Worm (Caenorhabditis elegans) whole organism, L3 larva: Measurements from ENCODE around the gene F57B9.1.

Source experiments
- R02D3.7 ChIP-seq: fragments of 150-350 bp; optimal IDR thresholded peaks from 2 replicates; lab custom pipeline; 2014; ENCODE audit warnings: missing biosample characterization, missing genetic modification characterization
- ZK546.5 ChIP-seq: sonication (generic microtip); optimal IDR thresholded peaks from 2 replicates; lab custom pipeline; 2017; ENCODE audit warnings: missing biosample characterization, missing genetic modification characterization
- aly-2 ChIP-seq: fragments of 150-350 bp; optimal IDR thresholded peaks from 2 replicates; lab custom pipeline; 2014; ENCODE audit warnings: missing biosample characterization, missing genetic modification characterization
- ama-1 ChIP-seq: fragments of 150-350 bp; optimal IDR thresholded peaks from 2 replicates; lab custom pipeline; 2018
- ceh-16 ChIP-seq: sonication (generic microtip); optimal IDR thresholded peaks from 2 replicates; lab custom pipeline; 2017; ENCODE audit warnings: missing biosample characterization, missing genetic modification characterization
- ceh-28 ChIP-seq: fragments of 150-350 bp; optimal IDR thresholded peaks from 2 replicates; lab custom pipeline; 2014; ENCODE audit warnings: missing biosample characterization, missing genetic modification reagents, missing genetic modification characterization
- ceh-82 ChIP-seq: fragments of 150-350 bp; optimal IDR thresholded peaks from 2 replicates; lab custom pipeline; 2014; ENCODE audit warnings: missing biosample characterization, missing genetic modification characterization
- ceh-9 ChIP-seq: sonication (generic microtip); optimal IDR thresholded peaks from 2 replicates; lab custom pipeline; 2018; ENCODE audit warnings: missing biosample characterization, missing genetic modification characterization
- daf-12 ChIP-seq: fragments of 150-350 bp; optimal IDR thresholded peaks from 2 replicates; lab custom pipeline; 2014; ENCODE audit warnings: missing biosample characterization, missing genetic modification reagents, missing genetic modification characterization
- egl-27 ChIP-seq: sonication (generic microtip); optimal IDR thresholded peaks from 4 replicates; lab custom pipeline; 2017; ENCODE audit warnings: missing biosample characterization, missing genetic modification reagents, missing genetic modification characterization
- egl-5 ChIP-seq: fragments of 150-350 bp; optimal IDR thresholded peaks from 2 replicates; lab custom pipeline; 2017; ENCODE audit warnings: missing biosample characterization, missing genetic modification reagents, missing genetic modification characterization, inconsistent platforms
- elt-1 ChIP-seq: fragments of 150-350 bp; optimal IDR thresholded peaks from 2 replicates; lab custom pipeline; 2014; ENCODE audit warnings: missing biosample characterization, missing genetic modification characterization
- elt-2 ChIP-seq: sonication (generic microtip); optimal IDR thresholded peaks from 2 replicates; lab custom pipeline; 2016; ENCODE audit warnings: missing genetic modification reagents, mild to moderate bottlenecking, missing genetic modification characterization, missing compliant biosample characterization
- elt-3 ChIP-seq, 3 experiments: fragments of 150-350 bp in 1 of 3; sonication (generic microtip) in 2 of 3; optimal IDR thresholded peaks; 2 replicates in 2 of 3; 4 replicates in 1 of 3; lab custom pipeline; 2014 to 2017; ENCODE audit warnings: missing biosample characterization in 3 of 3, missing genetic modification characterization in 3 of 3
- fkh-10 ChIP-seq: sonication (generic microtip); optimal IDR thresholded peaks from 2 replicates; lab custom pipeline; 2017; ENCODE audit warnings: missing biosample characterization, missing genetic modification reagents, missing genetic modification characterization
- fkh-2 ChIP-seq: fragments of 150-350 bp; optimal IDR thresholded peaks from 2 replicates; lab custom pipeline; 2014; ENCODE audit warnings: missing biosample characterization, missing genetic modification reagents, missing genetic modification characterization
- fos-1 ChIP-seq: fragments of 150-350 bp; optimal IDR thresholded peaks from 2 replicates; lab custom pipeline; 2014; ENCODE audit warnings: missing biosample characterization, missing genetic modification characterization
- hmg-11 ChIP-seq: sonication (generic microtip); optimal IDR thresholded peaks from 2 replicates; lab custom pipeline; 2016; ENCODE audit warnings: missing genetic modification characterization, missing compliant biosample characterization
- jun-1 ChIP-seq: fragments of 150-350 bp; optimal IDR thresholded peaks from 2 replicates; lab custom pipeline; 2014; ENCODE audit warnings: missing biosample characterization, missing genetic modification reagents, missing genetic modification characterization
- lin-15B ChIP-seq: fragments of 150-350 bp; optimal IDR thresholded peaks from 2 replicates; lab custom pipeline; 2014; ENCODE audit warnings: missing biosample characterization, missing genetic modification characterization
- lin-39 ChIP-seq: fragments of 150-350 bp; optimal IDR thresholded peaks from 2 replicates; lab custom pipeline; 2018; ENCODE audit warnings: missing biosample characterization, missing genetic modification reagents, missing genetic modification characterization
- mdl-1 ChIP-seq: fragments of 150-350 bp; optimal IDR thresholded peaks from 2 replicates; lab custom pipeline; 2014; ENCODE audit warnings: missing biosample characterization, missing genetic modification characterization
- mml-1 ChIP-seq: fragments of 150-350 bp; sonication (generic microtip); optimal IDR thresholded peaks from 3 replicates; lab custom pipeline; 2014; ENCODE audit warnings: missing biosample characterization, missing genetic modification characterization
- nfya-1 ChIP-seq: sonication (generic microtip); optimal IDR thresholded peaks from 2 replicates; lab custom pipeline; 2017; ENCODE audit warnings: missing genetic modification characterization, mild to moderate bottlenecking, missing compliant biosample characterization, antibody characterized with exemption, moderate library complexity; ENCODE audit not compliant: insufficient read depth
- nhr-11 ChIP-seq: fragments of 150-350 bp; optimal IDR thresholded peaks from 2 replicates; lab custom pipeline; 2014; ENCODE audit warnings: missing biosample characterization, missing genetic modification characterization
- nhr-12 ChIP-seq: fragments of 150-350 bp; optimal IDR thresholded peaks from 2 replicates; lab custom pipeline; 2014; ENCODE audit warnings: missing biosample characterization, missing genetic modification characterization
- nhr-23 ChIP-seq: fragments of 150-350 bp; optimal IDR thresholded peaks from 2 replicates; lab custom pipeline; 2014; ENCODE audit warnings: missing biosample characterization, missing genetic modification reagents, missing genetic modification characterization
- nhr-237 ChIP-seq: fragments of 150-350 bp; optimal IDR thresholded peaks from 2 replicates; lab custom pipeline; 2014; ENCODE audit warnings: missing biosample characterization, missing genetic modification characterization
- nhr-25 ChIP-seq: sonication (generic microtip); optimal IDR thresholded peaks from 2 replicates; lab custom pipeline; 2017; ENCODE audit warnings: missing biosample characterization, missing genetic modification characterization
- nhr-28 ChIP-seq: fragments of 150-350 bp; optimal IDR thresholded peaks from 2 replicates; lab custom pipeline; 2014; ENCODE audit warnings: missing biosample characterization, missing genetic modification characterization
- nhr-43 ChIP-seq: sonication (generic microtip); optimal IDR thresholded peaks from 2 replicates; lab custom pipeline; 2016; ENCODE audit warnings: mild to moderate bottlenecking, missing genetic modification characterization, missing compliant biosample characterization; ENCODE audit not compliant: poor library complexity, severe bottlenecking
- nhr-67 ChIP-seq: fragments of 150-350 bp; optimal IDR thresholded peaks from 2 replicates; lab custom pipeline; 2014; ENCODE audit warnings: missing biosample characterization, missing genetic modification characterization
- nhr-76 ChIP-seq: fragments of 150-350 bp; sonication (generic microtip); optimal IDR thresholded peaks from 5 replicates; lab custom pipeline; 2014; ENCODE audit warnings: missing biosample characterization, missing genetic modification characterization
- nhr-77 ChIP-seq: fragments of 150-350 bp; optimal IDR thresholded peaks from 2 replicates; lab custom pipeline; 2014; ENCODE audit warnings: missing biosample characterization, missing genetic modification characterization
- pha-4 ChIP-seq: fragments of 150-350 bp; optimal IDR thresholded peaks from 2 replicates; lab custom pipeline; 2014; ENCODE audit warnings: missing biosample characterization, missing genetic modification reagents, missing genetic modification characterization
- pqm-1 ChIP-seq: fragments of 150-350 bp; optimal IDR thresholded peaks from 2 replicates; lab custom pipeline; 2017; ENCODE audit warnings: missing biosample characterization, missing genetic modification characterization, inconsistent platforms
- sea-2 ChIP-seq: fragments of 150-350 bp; sonication (generic microtip); optimal IDR thresholded peaks from 4 replicates; lab custom pipeline; 2014; ENCODE audit warnings: missing biosample characterization, missing genetic modification reagents, missing genetic modification characterization
- skn-1 ChIP-seq: fragments of 150-350 bp; optimal IDR thresholded peaks from 2 replicates; lab custom pipeline; 2014; ENCODE audit warnings: missing biosample characterization, missing genetic modification characterization
- snpc-4 ChIP-seq: fragments of 150-350 bp; optimal IDR thresholded peaks from 2 replicates; lab custom pipeline; 2014; ENCODE audit warnings: missing biosample characterization, missing genetic modification characterization
- unc-62 ChIP-seq: fragments of 150-350 bp; sonication (generic microtip); optimal IDR thresholded peaks from 4 replicates; lab custom pipeline; 2014; ENCODE audit warnings: missing biosample characterization, missing genetic modification reagents, missing genetic modification characterization
- ztf-11 ChIP-seq: fragments of 150-350 bp; optimal IDR thresholded peaks from 2 replicates; lab custom pipeline; 2014; ENCODE audit warnings: missing biosample characterization, missing genetic modification characterization
- ztf-4 ChIP-seq: fragments of 150-350 bp; optimal IDR thresholded peaks from 2 replicates; lab custom pipeline; 2014; ENCODE audit warnings: missing biosample characterization, missing genetic modification characterization

F57B9.1 gene

DNA sequence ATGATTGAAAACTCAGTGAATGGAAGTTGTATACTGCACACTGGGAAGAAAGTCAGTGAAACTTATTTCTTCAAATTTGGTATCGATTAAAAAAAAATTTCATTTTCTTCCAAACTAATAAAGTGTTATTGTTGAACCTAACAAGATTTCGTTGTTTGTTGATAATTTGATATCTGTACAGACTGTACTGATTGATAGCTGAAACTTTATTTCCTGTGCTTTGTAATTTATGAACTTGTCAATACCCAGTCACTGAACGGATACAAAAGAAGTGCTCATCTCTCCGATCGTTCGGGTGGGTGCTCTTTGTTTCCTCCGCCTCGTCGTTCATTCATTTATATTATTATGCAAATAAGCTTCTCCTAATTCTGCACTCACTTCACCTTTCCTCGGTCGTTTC lies 7.2 kb downstream of the F57B9.1 start, which contains the start of gene F31E3.12:
Gene F31E3.12 (plus strand): TSS at position 301 of the 400 bp plus-strand sequence.
- TF ChIP-seq ZK546.5 (tag; lab: Kevin White, UChicago): no peak
- no peak for TF ChIP-seq lin-15B
- TF ChIP-seq pqm-1: no peak
- no peak for TF ChIP-seq fos-1 (tag; lab: Kevin White, UChicago)
- TF ChIP-seq R02D3.7 (tag; lab: Kevin White, UChicago): no peak
- no peak for TF ChIP-seq pha-4
- TF ChIP-seq ama-1 (lab: Kevin White, UChicago): no peak
- TF ChIP-seq nhr-25: no peak
- TF ChIP-seq mml-1 (tag; lab: Kevin White, UChicago): no peak
- TF ChIP-seq ztf-11 (tag; lab: Kevin White, UChicago): no peak
- TF ChIP-seq aly-2: no peak
- no peak for TF ChIP-seq sea-2 (GFP tag; lab: Kevin White, UChicago)
- no peak for TF ChIP-seq snpc-4
- TF ChIP-seq nhr-43: no peak
- TF ChIP-seq unc-62: no peak
- no peak for TF ChIP-seq lin-39 (tag; lab: Kevin White, UChicago)

DNA sequence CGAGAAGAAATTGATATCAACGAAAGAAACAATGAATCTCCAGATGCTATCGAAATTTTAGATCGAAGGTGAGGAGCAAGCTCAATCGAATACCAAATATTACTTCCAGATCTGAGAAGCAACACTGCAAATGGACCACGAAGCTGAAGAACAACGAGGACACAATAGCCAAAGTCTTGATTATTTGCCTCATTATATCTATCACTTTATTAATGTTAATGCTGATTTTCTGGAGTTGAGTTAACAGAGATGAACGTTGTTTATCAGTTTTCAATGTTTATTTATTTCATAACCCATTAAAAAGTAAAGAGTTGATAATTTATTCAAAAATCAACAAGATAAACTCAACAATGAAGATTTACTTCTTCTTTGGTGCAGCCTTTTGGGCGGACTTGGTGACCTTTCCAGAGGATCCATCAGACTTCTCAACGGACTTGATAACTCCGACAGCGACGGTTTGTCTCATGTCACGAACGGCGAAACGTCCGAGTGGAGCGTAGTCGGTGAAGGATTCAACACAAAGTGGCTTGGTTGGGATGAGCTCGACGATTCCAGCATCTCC lies 8.0 kb downstream of the F57B9.1 start:
- peak; percentile 89 for TF ChIP-seq ama-1 (lab: Kevin White, UChicago)
- TF ChIP-seq jun-1 (tag; lab: Kevin White, UChicago): no peak
- TF ChIP-seq elt-2 (tag; lab: Kevin White, UChicago): peak; percentile 9

DNA sequence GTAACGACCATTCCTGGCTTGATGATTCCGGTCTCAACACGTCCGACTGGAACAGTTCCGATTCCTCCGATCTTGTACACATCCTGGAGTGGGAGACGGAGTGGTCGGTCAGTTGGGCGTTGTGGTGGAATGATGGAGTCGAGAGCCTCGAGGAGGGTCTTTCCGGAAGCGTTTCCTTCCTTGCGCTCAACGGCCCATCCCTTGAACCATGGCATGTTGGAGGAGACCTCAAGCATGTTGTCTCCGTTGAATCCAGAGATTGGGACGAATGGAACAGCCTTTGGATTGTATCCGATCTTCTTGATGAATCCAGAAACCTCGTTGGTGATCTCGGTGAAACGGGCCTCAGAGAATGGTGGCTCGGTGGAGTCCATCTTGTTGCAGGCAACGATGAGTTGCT lies 8.9 kb downstream of the F57B9.1 start:
- no peak for TF ChIP-seq nhr-12 (tag; lab: Kevin White, UChicago)
- no peak for TF ChIP-seq ama-1 (lab: Kevin White, UChicago)
- no peak for TF ChIP-seq jun-1 (tag; lab: Kevin White, UChicago)
- no peak for TF ChIP-seq ztf-11 (tag; lab: Kevin White, UChicago)
- no peak for TF ChIP-seq pha-4
- TF ChIP-seq unc-62: no peak
- TF ChIP-seq lin-39 (tag; lab: Kevin White, UChicago): no peak
- TF ChIP-seq ceh-82 (tag; lab: Kevin White, UChicago): no peak
- TF ChIP-seq fkh-2 (tag; lab: Kevin White, UChicago): no peak
- TF ChIP-seq pqm-1: no peak
- TF ChIP-seq, all 47 proteins: peak for 0

ce11 chrIII:6971662-6972284 lies 9.9 kb downstream of the F57B9.1 start, which contains the start of the genes eef-1A.1 and rfc-4:
Gene eef-1A.1, minus strand, starts transcription at chrIII:6971712.
Gene rfc-4, plus strand, starts transcription at chrIII:6972253.
- TF ChIP-seq nhr-11 (tag; lab: Kevin White, UChicago): peak; percentile 88
- peak; percentile 21 for TF ChIP-seq mdl-1 (tag; lab: Kevin White, UChicago)
- TF ChIP-seq elt-3 (tag; optimal IDR thresholded peaks at IDR 0.05; lab: Kevin White, UChicago): peak in 1 of 3 experiments; percentile 65
- peak; percentile 77 for TF ChIP-seq ceh-28 (tag; lab: Kevin White, UChicago)
- peak; percentile 59 for TF ChIP-seq ceh-16
- TF ChIP-seq nhr-23 (tag; lab: Kevin White, UChicago): peak; percentile 99
- peak; percentile 47 for TF ChIP-seq unc-62
- peak; percentile 36 for TF ChIP-seq egl-27 (tag; lab: Kevin White, UChicago)
- TF ChIP-seq elt-2 (tag; lab: Kevin White, UChicago): peak; percentile 82
- peak; percentile 100 for TF ChIP-seq pha-4
- peak; percentile 85 for TF ChIP-seq hmg-11 (tag; lab: Kevin White, UChicago)
- peak; percentile 99 for TF ChIP-seq nfya-1
- peak; percentile 99 for TF ChIP-seq lin-15B
- no peak for TF ChIP-seq nhr-67 (tag; lab: Kevin White, UChicago)
- peak; percentile 93 for TF ChIP-seq jun-1 (tag; lab: Kevin White, UChicago)
- TF ChIP-seq ceh-82 (tag; lab: Kevin White, UChicago): peak; percentile 72
- TF ChIP-seq daf-12: no peak
- TF ChIP-seq pqm-1: peak; percentile 96
- peak; percentile 79 for TF ChIP-seq ama-1 (lab: Kevin White, UChicago)
- TF ChIP-seq fos-1 (tag; lab: Kevin White, UChicago): peak; percentile 51
- peak; percentile 91 for TF ChIP-seq snpc-4
- peak; percentile 99 for TF ChIP-seq egl-5 (tag; lab: Kevin White, UChicago)
- TF ChIP-seq ZK546.5 (tag; lab: Kevin White, UChicago): peak; percentile 97
- peak; percentile 60 for TF ChIP-seq ztf-4
- TF ChIP-seq nhr-76 (tag; lab: Kevin White, UChicago): peak; percentile 41
- TF ChIP-seq sea-2 (GFP tag; lab: Kevin White, UChicago): no peak
- TF ChIP-seq nhr-28 (tag; lab: Kevin White, UChicago): no peak
- no peak for TF ChIP-seq mml-1 (tag; lab: Kevin White, UChicago)
- TF ChIP-seq fkh-2 (tag; lab: Kevin White, UChicago): no peak
- peak; percentile 90 for TF ChIP-seq fkh-10 (GFP tag; lab: Kevin White, UChicago)
- TF ChIP-seq elt-1: peak; percentile 70
- TF ChIP-seq lin-39 (tag; lab: Kevin White, UChicago): peak; percentile 98
- peak; percentile 94 for TF ChIP-seq R02D3.7 (tag; lab: Kevin White, UChicago)
- no peak for TF ChIP-seq ceh-9 (tag; lab: Kevin White, UChicago)
- TF ChIP-seq nhr-77 (tag; lab: Kevin White, UChicago): peak; percentile 19
- TF ChIP-seq nhr-237: no peak
- TF ChIP-seq skn-1 (tag; lab: Kevin White, UChicago): peak; percentile 94
- TF ChIP-seq nhr-43: peak; percentile 86
- no peak for TF ChIP-seq nhr-12 (tag; lab: Kevin White, UChicago)
- TF ChIP-seq aly-2: peak; percentile 59
